Worm (Caenorhabditis elegans): ENCODE results near the gene scl-11.

Gene scl-11

ce11 chrIV:13051073-13051472, at the start of gene scl-11:
Gene scl-11 (plus strand): TSS chrIV:13051373.
- TF ChIP-seq lin-39 (tag; optimal IDR thresholded peaks at IDR 0.05) = no peak
- TF ChIP-seq ces-1 (GFP tag; optimal IDR thresholded peaks at IDR 0.05) = no peak
- no peak for TF ChIP-seq lim-7 (GFP tag; IDR thresholded peaks at IDR 0.05)
- no peak for TF ChIP-seq ctbp-1 (GFP tag; IDR thresholded peaks at IDR 0.05)
- no peak for TF ChIP-seq daf-8 (GFP tag; IDR thresholded peaks at IDR 0.05)
- no peak for TF ChIP-seq nhr-28 (tag; optimal IDR thresholded peaks at IDR 0.05)
- no peak for TF ChIP-seq ceh-44 (GFP tag; IDR thresholded peaks at IDR 0.05)
- no peak for TF ChIP-seq ama-1 (optimal IDR thresholded peaks at IDR 0.05)
- no peak for TF ChIP-seq dpl-1 (GFP tag; optimal IDR thresholded peaks at IDR 0.05)
- no peak for TF ChIP-seq lin-38 (GFP tag; IDR thresholded peaks at IDR 0.05)

- TF ChIP-seq hlh-30 (tag; optimal IDR thresholded peaks at IDR 0.05; ENCODE audit: insufficient read depth) = peak; percentile 9
- peak; percentile 58 for TF ChIP-seq dve-1 (tag; optimal IDR thresholded peaks at IDR 0.05; ENCODE audit: insufficient read depth)
- no peak for TF ChIP-seq daf-16 (GFP tag; optimal IDR thresholded peaks at IDR 0.05)
- TF ChIP-seq daf-16 (tag; optimal IDR thresholded peaks at IDR 0.05) = peak; percentile 76
- no peak for TF ChIP-seq spr-3 (GFP tag; optimal IDR thresholded peaks at IDR 0.05)
- peak; percentile 58 for TF ChIP-seq aha-1 (tag)
- TF ChIP-seq nhr-28 (tag; optimal IDR thresholded peaks at IDR 0.05) = peak; percentile 45
- peak; percentile 72 for TF ChIP-seq php-3 (GFP tag; IDR thresholded peaks at IDR 0.05)
- no peak for TF ChIP-seq zip-2 (tag; optimal IDR thresholded peaks at IDR 0.05)
- peak; percentile 7; the same call in 1 of the 2 replicates for TF ChIP-seq dmd-6 (GFP tag; IDR thresholded peaks at IDR 0.05)
- TF ChIP-seq pqm-1 (tag; optimal IDR thresholded peaks at IDR 0.05) = peak; percentile 38
- peak; percentile 58 for TF ChIP-seq hlh-11 (tag; optimal IDR thresholded peaks at IDR 0.05)
- TF ChIP-seq nhr-237 (tag; optimal IDR thresholded peaks at IDR 0.05) = no peak
Measured at ce11 chrIV:13008405-13009208, 42.6 kb upstream of the scl-11 start, which contains the start of gene mbk-2. Gene mbk-2 (plus strand): TSS chrIV:13009158.

ce11 chrIV:13009507-13009906, 41.7 kb upstream of the scl-11 start:
- TF ChIP-seq nhr-10 (tag; optimal IDR thresholded peaks at IDR 0.05) (no peak), mep-1 (tag; optimal IDR thresholded peaks at IDR 0.05) (no peak), skn-1 (tag; optimal IDR thresholded peaks at IDR 0.05) (no peak), aly-2 (tag; optimal IDR thresholded peaks at IDR 0.05) (no peak), unc-62 (GFP tag; optimal IDR thresholded peaks at IDR 0.05 in 1 of 2) (no peak), unc-62 (tag; optimal IDR thresholded peaks at IDR 0.05) (no peak), lsy-2 (tag; optimal IDR thresholded peaks at IDR 0.05) (no peak), attf-4 (tag; optimal IDR thresholded peaks at IDR 0.05) (no peak), rbr-2 (tag; optimal IDR thresholded peaks at IDR 0.05) (no peak), daf-19 (GFP tag; conservative IDR thresholded peaks at IDR 0.05) (no peak), lin-13 (GFP tag; optimal IDR thresholded peaks at IDR 0.05) (no peak), tra-1 (GFP tag; IDR thresholded peaks at IDR 0.05) (no peak), mxl-3 (GFP tag; optimal IDR thresholded peaks at IDR 0.05) (no peak), ceh-28 (tag; optimal IDR thresholded peaks at IDR 0.05) (no peak), F44E2.7 (GFP tag; IDR thresholded peaks at IDR 0.05) (no peak), lin-38 (GFP tag; IDR thresholded peaks at IDR 0.05) (no peak), pha-4 (GFP tag; IDR thresholded peaks at IDR 0.05) (no peak), pha-4 (tag; optimal IDR thresholded peaks at IDR 0.05) (no peak), fkh-10 (GFP tag; optimal IDR thresholded peaks at IDR 0.05) (no peak), daf-12 (tag; optimal IDR thresholded peaks at IDR 0.05) (no peak), T20F7.1 (GFP tag; optimal IDR thresholded peaks at IDR 0.05) (no peak), ama-1 (optimal IDR thresholded peaks at IDR 0.05) (no peak)
